Worm (Caenorhabditis elegans): Measurements from ENCODE around the gene nekl-3.

nekl-3 gene

DNA sequence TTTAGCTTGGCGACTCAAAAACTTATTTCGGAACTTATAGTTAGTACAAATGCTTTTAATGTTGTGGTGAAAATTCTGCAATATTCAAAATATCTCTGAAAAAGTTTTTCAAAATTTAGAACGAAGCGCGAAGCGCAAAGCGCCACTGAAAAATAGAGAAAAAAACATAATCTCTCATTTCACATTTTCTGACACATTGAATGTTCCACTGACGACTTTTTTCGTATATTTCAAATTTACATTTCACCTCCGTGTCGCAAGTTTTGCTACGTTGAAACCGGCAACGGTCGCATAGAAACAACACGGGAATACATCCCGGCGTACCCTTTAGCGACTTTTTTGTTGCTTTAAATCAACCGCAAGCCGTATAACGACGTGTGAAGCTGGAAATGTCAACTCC lies 43.0 kb downstream of the nekl-3 start, which contains the start of gene F42F12.14:
Gene F42F12.14, plus strand, starts transcription at position 301 of the 400 bp plus-strand sequence.
- TF ChIP-seq him-1 (tag; optimal IDR thresholded peaks at IDR 0.05) (no peak), dao-5 (tag; optimal IDR thresholded peaks at IDR 0.05) (no peak), W03F9.2 (tag; optimal IDR thresholded peaks at IDR 0.05) (no peak)

DNA sequence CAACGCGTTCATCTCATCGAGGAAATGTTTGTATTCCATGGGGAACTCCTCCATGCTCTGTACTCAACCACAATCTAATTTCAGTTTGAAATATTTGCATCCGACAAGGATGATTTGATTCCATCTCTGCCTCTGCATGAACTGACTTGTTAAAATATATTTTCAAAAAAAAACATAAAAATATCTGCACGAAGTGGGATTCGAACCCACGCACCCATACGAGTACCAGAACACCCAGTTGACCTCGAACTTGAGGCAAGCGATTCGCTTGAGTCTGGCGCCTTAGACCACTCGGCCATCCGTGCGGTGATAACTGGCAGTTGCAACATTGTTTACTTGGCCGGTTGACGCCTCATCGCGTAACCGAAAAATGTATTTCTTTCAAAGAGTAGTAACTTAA lies 43.5 kb downstream of the nekl-3 start:
- TF ChIP-seq him-1 (tag; optimal IDR thresholded peaks at IDR 0.05) (no peak), W03F9.2 (tag; optimal IDR thresholded peaks at IDR 0.05) (peak; percentile 28), dao-5 (tag; optimal IDR thresholded peaks at IDR 0.05) (peak; percentile 51)

DNA sequence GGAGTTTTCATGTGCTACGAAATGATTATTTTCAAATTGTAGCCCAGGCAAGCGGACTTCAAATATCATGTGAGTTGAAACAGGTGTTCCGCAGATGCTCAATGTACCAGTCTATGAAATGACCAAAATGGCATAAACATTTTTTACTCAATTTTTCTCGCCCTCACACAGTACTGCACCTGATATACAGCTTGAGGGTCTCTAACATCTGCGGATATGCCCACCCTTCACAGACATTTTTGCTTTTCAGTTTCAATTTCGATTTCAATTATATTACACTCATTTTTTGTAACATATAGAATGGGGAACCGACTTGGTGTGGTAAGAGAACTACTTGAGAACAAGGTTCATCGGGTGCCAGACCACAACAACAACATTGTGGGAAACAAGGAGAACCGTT lies 44.6 kb downstream of the nekl-3 start, which contains the start of gene F42F12.11:
Gene F42F12.11, plus strand, starts transcription at position 301 of the 400 bp plus-strand sequence.
- TF ChIP-seq him-1 (tag; optimal IDR thresholded peaks at IDR 0.05): no peak
- TF ChIP-seq W03F9.2 (tag; optimal IDR thresholded peaks at IDR 0.05): no peak
- no peak for TF ChIP-seq dao-5 (tag; optimal IDR thresholded peaks at IDR 0.05)

DNA sequence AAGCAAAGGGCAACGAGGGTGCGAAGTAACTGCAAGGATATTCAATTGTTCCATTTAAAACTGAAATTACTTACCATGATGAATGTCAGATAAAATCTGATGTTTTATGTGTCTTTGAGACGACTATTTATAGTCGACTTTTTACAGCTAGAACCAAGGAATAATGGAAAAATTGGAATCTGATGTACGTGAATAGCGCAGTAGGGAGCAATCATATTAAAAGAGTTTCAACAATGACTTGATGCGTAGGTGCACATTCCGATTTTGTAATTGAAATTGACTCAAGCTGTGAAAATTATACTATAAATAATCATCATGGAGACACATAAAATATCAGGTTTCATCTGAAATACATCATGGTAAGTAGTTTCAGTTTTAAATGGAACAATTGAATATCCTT lies 48.0 kb downstream of the nekl-3 start, which contains the start of the genes nspc-9 and nspc-10:
Gene nspc-9, minus strand, starts transcription at position 101 of the 400 bp plus-strand sequence.
Gene nspc-10, plus strand, starts transcription at position 331 of the 400 bp plus-strand sequence.
- no peak for TF ChIP-seq W03F9.2 (tag; optimal IDR thresholded peaks at IDR 0.05)
- no peak for TF ChIP-seq dao-5 (tag; optimal IDR thresholded peaks at IDR 0.05)
- TF ChIP-seq him-1 (tag; optimal IDR thresholded peaks at IDR 0.05): no peak

DNA sequence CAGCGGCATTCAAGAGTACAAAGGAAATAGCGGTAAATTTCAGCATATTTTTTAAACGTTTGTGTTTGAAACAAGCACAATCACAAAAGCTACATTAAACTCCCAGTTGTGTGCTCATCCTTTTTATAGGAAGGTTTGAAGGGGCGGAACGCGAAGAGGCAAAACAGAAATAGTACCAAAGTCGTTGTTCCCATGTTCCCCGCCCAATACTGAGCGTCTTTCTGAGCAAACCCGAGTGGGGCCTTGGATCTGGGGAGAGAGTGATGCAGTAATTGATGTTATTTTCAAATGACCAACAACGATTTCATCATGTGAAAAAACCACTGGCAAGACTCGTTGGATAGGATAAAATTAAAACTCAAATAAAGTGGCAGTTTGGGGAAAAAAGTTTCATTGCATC lies 49.9 kb downstream of the nekl-3 start, which contains the start of gene zig-2:
Gene zig-2, minus strand, starts transcription at position 101 of the 400 bp plus-strand sequence.
- no peak for TF ChIP-seq W03F9.2 (tag; optimal IDR thresholded peaks at IDR 0.05)
- TF ChIP-seq him-1 (tag; optimal IDR thresholded peaks at IDR 0.05): no peak
- no peak for TF ChIP-seq dao-5 (tag; optimal IDR thresholded peaks at IDR 0.05)
